Fruit fly (Drosophila melanogaster): ENCODE data around the gene Pxt.

Pxt gene

dm6 chr3R:17684854-17685253 is 34.4 kb upstream of the Pxt start, which contains the start of the genes CG31251 and CG31360 (continued):
- TF ChIP-seq phol (tag; optimal IDR thresholded peaks at IDR 0.05) (peak; percentile 41), Adf1 (GFP tag; IDR thresholded peaks at IDR 0.05) (no peak), CG13287 (GFP tag; IDR thresholded peaks at IDR 0.05; ENCODE audit: partially characterized antibody) (peak; percentile 95), CG4424 (GFP tag; optimal IDR thresholded peaks at IDR 0.05) (no peak), Hr78 (GFP tag; optimal IDR thresholded peaks at IDR 0.05) (no peak), Dll (GFP tag; IDR thresholded peaks at IDR 0.05; ENCODE audit: partially characterized antibody) (peak; percentile 95), hb (GFP tag; IDR thresholded peaks at IDR 0.05; ENCODE audit: partially characterized antibody) (peak; percentile 89), sens (GFP tag) (peak; percentile 55), danr (GFP tag; IDR thresholded peaks at IDR 0.05) (no peak), Sry-δ (GFP tag; optimal IDR thresholded peaks at IDR 0.05) (peak; percentile 57), bbx (GFP tag; IDR thresholded peaks at IDR 0.05; ENCODE audit: partially characterized antibody) (peak; percentile 73), Drgx (GFP tag; IDR thresholded peaks at IDR 0.05) (no peak), Mad (GFP tag; optimal IDR thresholded peaks at IDR 0.05) (no peak), CG9437 (GFP tag; optimal IDR thresholded peaks at IDR 0.05) (peak; percentile 0), zen (tag; optimal IDR thresholded peaks at IDR 0.05) (peak; percentile 19), CG6791 (GFP tag; IDR thresholded peaks at IDR 0.05; ENCODE audit: partially characterized antibody) (peak; percentile 74), Bgb (GFP tag; IDR thresholded peaks at IDR 0.05; ENCODE audit: partially characterized antibody) (peak; percentile 73), trem (tag; optimal IDR thresholded peaks at IDR 0.05) (peak; percentile 99), CG12769 (tag; optimal IDR thresholded peaks at IDR 0.05) (no peak), CG18011 (GFP tag; optimal IDR thresholded peaks at IDR 0.05) (no peak), MBD-R2 (GFP tag; IDR thresholded peaks at IDR 0.05) (peak; percentile 70; the same call in 1 of the 2 replicates), CG1024 (GFP tag; IDR thresholded peaks at IDR 0.05) (no peak), da (GFP tag; optimal IDR thresholded peaks at IDR 0.05) (no peak), CG2678 (tag; optimal IDR thresholded peaks at IDR 0.05) (no peak), slp2 (GFP tag; optimal IDR thresholded peaks at IDR 0.05) (no peak), crol (GFP tag; IDR thresholded peaks at IDR 0.05) (no peak), gt (GFP tag; IDR thresholded peaks at IDR 0.05) (no peak), Hsf (GFP tag; optimal IDR thresholded peaks at IDR 0.05) (peak; percentile 7), CG4617 (GFP tag; optimal IDR thresholded peaks at IDR 0.05; ENCODE audit: borderline replicate concordance) (peak; percentile 9), CG15269 (tag; optimal IDR thresholded peaks at IDR 0.05) (no peak), vnd (GFP tag; IDR thresholded peaks at IDR 0.05; ENCODE audit: partially characterized antibody) (peak; percentile 77), CG9797 (GFP tag; optimal IDR thresholded peaks at IDR 0.05) (no peak), pum (GFP tag; optimal IDR thresholded peaks at IDR 0.05) (no peak), CG7963 (GFP tag; IDR thresholded peaks at IDR 0.05; ENCODE audit: partially characterized antibody) (no peak; the same call in 2 of the 3 replicates), HmgZ (tag; optimal IDR thresholded peaks at IDR 0.05) (peak; percentile 23), CG7786 (GFP tag; optimal IDR thresholded peaks at IDR 0.05) (no peak), knrl (GFP tag; IDR thresholded peaks at IDR 0.05; ENCODE audit: partially characterized antibody) (peak; percentile 82), slbo (GFP tag; IDR thresholded peaks at IDR 0.05) (no peak), dmrt11E (tag; optimal IDR thresholded peaks at IDR 0.05) (no peak), sisA (GFP tag; IDR thresholded peaks at IDR 0.05) (no peak), unc-4 (GFP tag; IDR thresholded peaks at IDR 0.05; ENCODE audit: partially characterized antibody) (peak; percentile 91), chinmo (GFP tag; IDR thresholded peaks at IDR 0.05; ENCODE audit: partially characterized antibody) (0 out of 4 replicates have a peak, but pooled peaks have one; percentile 61), mld (GFP tag; IDR thresholded peaks at IDR 0.05; ENCODE audit: partially characterized antibody) (0 out of 3 replicates have a peak, but pooled peaks have one; percentile 20), row (GFP tag; IDR thresholded peaks at IDR 0.05) (peak; percentile 59; the same call in 2 of the 3 replicates), az2 (GFP tag; optimal IDR thresholded peaks at IDR 0.05) (no peak), chm (GFP tag; IDR thresholded peaks at IDR 0.05) (no peak), CG17568 (GFP tag; optimal IDR thresholded peaks at IDR 0.05) (no peak), CoRest (tag; optimal IDR thresholded peaks at IDR 0.05) (peak; percentile 29), CG15073 (GFP tag; optimal IDR thresholded peaks at IDR 0.05) (no peak), Sin3A (optimal IDR thresholded peaks at IDR 0.05) (peak; percentile 22)

All from whole organism, embryonic.